Worm (Caenorhabditis elegans): ENCODE data around the gene unc-44.

The unc-44 gene

DNA sequence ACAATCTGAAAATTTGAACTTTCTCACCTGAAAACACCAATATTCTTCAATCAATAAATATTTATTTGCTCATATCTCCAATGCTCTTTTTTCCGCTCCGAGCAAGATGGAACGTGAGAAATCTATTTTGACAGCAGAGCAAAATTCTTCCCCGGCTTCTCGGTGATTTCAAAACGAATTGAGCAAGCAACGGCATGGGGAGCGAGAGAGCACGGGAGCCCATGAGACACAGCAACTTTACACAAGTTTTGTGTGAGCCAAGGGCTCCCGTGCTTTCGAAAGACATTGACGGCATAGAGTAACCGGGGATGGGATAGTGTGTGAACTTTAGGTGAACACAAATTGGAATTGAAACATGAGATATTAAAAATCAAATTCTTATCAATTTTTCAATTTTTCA lies 11.5 kb downstream of the unc-44 start:
- TF ChIP-seq unc-120 (tag; optimal IDR thresholded peaks at IDR 0.05; ENCODE audit: poor library complexity, severe bottlenecking): peak; percentile 43
- TF ChIP-seq unc-62 (GFP tag; optimal IDR thresholded peaks at IDR 0.05): peak; percentile 36
- no peak for TF ChIP-seq elt-3 (tag; optimal IDR thresholded peaks at IDR 0.05)
- no peak for TF ChIP-seq cnd-1 (tag; optimal IDR thresholded peaks at IDR 0.05)
- TF ChIP-seq hlh-1 (tag; optimal IDR thresholded peaks at IDR 0.05): peak; percentile 23

ce11 chrIV:5990503-5990902 lies 15.1 kb downstream of the unc-44 start:
- TF ChIP-seq M03D4.4 (tag; optimal IDR thresholded peaks at IDR 0.05): no peak
- no peak for TF ChIP-seq lin-32 (GFP tag; optimal IDR thresholded peaks at IDR 0.05)
- TF ChIP-seq tbx-8 (GFP tag; optimal IDR thresholded peaks at IDR 0.05): no peak
- no peak for TF ChIP-seq elt-3 (tag; optimal IDR thresholded peaks at IDR 0.05)
- no peak for TF ChIP-seq snpc-4 (tag; optimal IDR thresholded peaks at IDR 0.05)
- TF ChIP-seq mep-1 (tag; optimal IDR thresholded peaks at IDR 0.05): no peak
- no peak for TF ChIP-seq nhr-76 (tag; optimal IDR thresholded peaks at IDR 0.05)
- TF ChIP-seq nhr-28 (tag; optimal IDR thresholded peaks at IDR 0.05): no peak
- no peak for TF ChIP-seq zip-8 (tag; optimal IDR thresholded peaks at IDR 0.05)
- no peak for TF ChIP-seq mls-2 (tag; optimal IDR thresholded peaks at IDR 0.05)

DNA sequence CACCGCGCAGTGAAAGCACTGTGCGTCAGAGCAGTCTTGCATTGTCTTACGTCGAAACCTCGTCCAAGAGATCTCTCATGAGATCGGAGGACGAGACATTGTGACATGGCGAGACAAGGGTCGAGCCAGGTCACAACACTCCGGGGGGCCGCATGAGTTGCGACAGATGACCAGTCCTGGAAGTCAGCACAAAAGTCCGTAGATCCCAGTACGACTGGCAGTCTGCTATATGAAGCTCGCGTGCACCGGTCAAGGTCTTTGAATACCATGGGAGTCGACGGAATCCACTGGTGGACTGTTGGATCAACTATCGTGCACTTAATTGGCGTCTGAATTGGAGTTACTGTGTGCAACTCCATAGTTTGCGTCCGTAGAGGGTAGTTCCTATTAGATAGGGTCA lies 30.3 kb downstream of the unc-44 start:
- no peak for TF ChIP-seq elt-1 (tag; optimal IDR thresholded peaks at IDR 0.05; ENCODE audit: borderline replicate concordance, insufficient read depth)
- TF ChIP-seq hlh-1 (tag; optimal IDR thresholded peaks at IDR 0.05): no peak
- no peak for TF ChIP-seq ceh-39 (tag; optimal IDR thresholded peaks at IDR 0.05)

DNA sequence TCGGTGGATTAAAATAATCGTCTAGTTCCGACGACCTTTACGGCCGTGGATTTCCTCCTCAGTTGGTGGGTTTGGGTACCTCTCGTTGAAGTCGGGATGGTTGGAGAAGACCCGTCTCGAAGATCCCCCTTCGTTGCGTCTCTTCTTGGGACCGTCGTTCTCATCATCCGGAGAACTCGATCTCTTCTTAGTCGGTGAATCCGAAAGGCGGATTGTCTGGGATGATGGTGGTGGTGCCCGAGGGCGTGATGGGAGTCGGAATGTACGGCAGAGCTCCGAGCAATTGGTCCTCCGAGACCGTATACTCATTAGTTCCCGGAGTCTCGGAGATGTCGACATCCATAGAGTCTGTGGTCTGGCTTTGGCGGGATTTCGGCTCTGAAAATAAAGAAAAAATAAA lies 34.9 kb downstream of the unc-44 start:
- TF ChIP-seq snpc-4 (tag; optimal IDR thresholded peaks at IDR 0.05) (no peak), unc-120 (tag; optimal IDR thresholded peaks at IDR 0.05; ENCODE audit: poor library complexity, severe bottlenecking) (no peak), sem-2 (GFP tag; optimal IDR thresholded peaks at IDR 0.05) (no peak), mls-2 (tag; optimal IDR thresholded peaks at IDR 0.05) (no peak), zip-8 (tag; optimal IDR thresholded peaks at IDR 0.05) (no peak), ceh-43 (GFP tag; optimal IDR thresholded peaks at IDR 0.05) (no peak), pha-4 (tag; optimal IDR thresholded peaks at IDR 0.05) (no peak), unc-62 (GFP tag; optimal IDR thresholded peaks at IDR 0.05) (no peak), lin-13 (tag; optimal IDR thresholded peaks at IDR 0.05) (no peak), elt-3 (tag; optimal IDR thresholded peaks at IDR 0.05) (no peak), mab-5 (tag; optimal IDR thresholded peaks at IDR 0.05) (no peak), unc-39 (tag; optimal IDR thresholded peaks at IDR 0.05) (no peak), tbx-8 (GFP tag; optimal IDR thresholded peaks at IDR 0.05) (no peak), blmp-1 (tag; optimal IDR thresholded peaks at IDR 0.05) (no peak), nhr-12 (tag; optimal IDR thresholded peaks at IDR 0.05) (no peak), hlh-1 (tag; optimal IDR thresholded peaks at IDR 0.05) (no peak), nhr-2 (tag; optimal IDR thresholded peaks at IDR 0.05) (no peak)

ce11 chrIV:6011545-6011944 lies 36.2 kb downstream of the unc-44 start, which contains the start of gene C46G7.5:
Gene C46G7.5 (minus strand): TSS chrIV:6011645.
- no peak for TF ChIP-seq nhr-12 (tag; optimal IDR thresholded peaks at IDR 0.05)

DNA sequence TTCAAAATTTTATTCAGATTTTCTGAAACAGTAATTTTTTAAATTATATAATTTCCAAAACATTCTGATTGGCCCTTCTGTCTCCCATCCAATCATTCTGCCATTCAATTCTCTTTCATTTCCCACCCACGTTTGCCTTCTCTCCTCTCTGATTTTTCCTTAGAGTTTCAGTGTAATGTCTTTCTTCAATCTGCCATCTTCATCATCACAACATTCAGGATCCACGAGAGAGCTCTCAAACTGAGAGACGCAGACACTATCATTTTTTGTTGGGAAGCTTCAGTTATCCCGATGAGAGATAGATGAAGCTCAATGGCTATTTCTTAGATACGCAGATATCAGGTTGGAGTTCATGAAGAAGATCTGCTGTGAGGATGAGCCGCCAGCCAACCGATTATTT lies 38.5 kb downstream of the unc-44 start:
- TF ChIP-seq unc-120 (tag; optimal IDR thresholded peaks at IDR 0.05; ENCODE audit: poor library complexity, severe bottlenecking): peak; percentile 64
- TF ChIP-seq unc-62 (GFP tag; optimal IDR thresholded peaks at IDR 0.05): peak; percentile 86
- TF ChIP-seq hlh-1 (tag; optimal IDR thresholded peaks at IDR 0.05): peak; percentile 70
- no peak for TF ChIP-seq ces-1 (GFP tag; optimal IDR thresholded peaks at IDR 0.05)

- TF ChIP-seq lsy-2 (tag; optimal IDR thresholded peaks at IDR 0.05): no peak
- no peak for TF ChIP-seq ceh-83 (GFP tag; optimal IDR thresholded peaks at IDR 0.05)
- TF ChIP-seq zip-8 (tag; optimal IDR thresholded peaks at IDR 0.05): no peak
- no peak for TF ChIP-seq pha-4 (tag; optimal IDR thresholded peaks at IDR 0.05)
- TF ChIP-seq M03D4.4 (tag; optimal IDR thresholded peaks at IDR 0.05): no peak
- TF ChIP-seq ham-2 (GFP tag; optimal IDR thresholded peaks at IDR 0.05): no peak
- TF ChIP-seq mab-5 (tag; optimal IDR thresholded peaks at IDR 0.05): no peak
- TF ChIP-seq sptf-1 (tag; optimal IDR thresholded peaks at IDR 0.05): no peak
- TF ChIP-seq nhr-2 (tag; optimal IDR thresholded peaks at IDR 0.05): no peak
- no peak for TF ChIP-seq lin-32 (GFP tag; optimal IDR thresholded peaks at IDR 0.05)
- TF ChIP-seq drap-1 (GFP tag; optimal IDR thresholded peaks at IDR 0.05): no peak
- no peak for TF ChIP-seq nhr-28 (tag; optimal IDR thresholded peaks at IDR 0.05)
- no peak for TF ChIP-seq ceh-43 (GFP tag; optimal IDR thresholded peaks at IDR 0.05)
- TF ChIP-seq elt-1 (tag; optimal IDR thresholded peaks at IDR 0.05; ENCODE audit: borderline replicate concordance, insufficient read depth): no peak
- TF ChIP-seq sem-2 (GFP tag; optimal IDR thresholded peaks at IDR 0.05): no peak
- TF ChIP-seq tbx-8 (GFP tag; optimal IDR thresholded peaks at IDR 0.05): no peak
- no peak for TF ChIP-seq blmp-1 (tag; optimal IDR thresholded peaks at IDR 0.05)
- TF ChIP-seq lin-13 (tag; optimal IDR thresholded peaks at IDR 0.05): no peak
- TF ChIP-seq bed-3 (GFP tag; optimal IDR thresholded peaks at IDR 0.05): no peak
- no peak for TF ChIP-seq elt-3 (tag; optimal IDR thresholded peaks at IDR 0.05)
These were observed 39.5 kb downstream of the unc-44 start, which contains the start of gene C46G7.2 for ce11 chrIV:6014895-6015294. Gene C46G7.2 (plus strand): TSS chrIV:6015195.

Data from whole organism, mixed stage, embryonic.